Fruit fly (Drosophila melanogaster) whole organism, prepupa: ENCODE data around the gene Serinc.

Experiments
- CG31627 ChIP-seq: fragments of 200-800 bp; sonication (Bioruptor generic); optimal IDR thresholded peaks from 3 replicates; lab custom pipeline; 2016; ENCODE audit warnings: missing biosample characterization, missing genetic modification characterization
- CG6854 ChIP-seq: fragments of 200-800 bp; sonication (Bioruptor generic); optimal IDR thresholded peaks from 2 replicates; lab custom pipeline; 2017; ENCODE audit warnings: missing biosample characterization, mild to moderate bottlenecking, missing genetic modification characterization
- Eip78C ChIP-seq: fragments of 200-800 bp; sonication (Bioruptor generic); peaks from one replicate; lab custom pipeline; 2016; ENCODE audit warnings: missing biosample characterization, missing genetic modification characterization
- Hr4 ChIP-seq: fragments of 200-800 bp; sonication (Bioruptor generic); optimal IDR thresholded peaks from 3 replicates; lab custom pipeline; 2016; ENCODE audit warnings: missing biosample characterization, missing genetic modification characterization
- Lpt ChIP-seq: fragments of 200-800 bp; sonication (Bioruptor generic); optimal IDR thresholded peaks from 3 replicates; lab custom pipeline; 2016; ENCODE audit warnings: missing biosample characterization, missing genetic modification characterization
- achi ChIP-seq: fragments of 200-800 bp; sonication (Bioruptor generic); optimal IDR thresholded peaks from 3 replicates; lab custom pipeline; 2016; ENCODE audit warnings: missing biosample characterization, missing genetic modification characterization
- fd85E ChIP-seq: fragments of 200-800 bp; sonication (Bioruptor generic); optimal IDR thresholded peaks from 3 replicates; lab custom pipeline; 2016; ENCODE audit warnings: missing biosample characterization, missing genetic modification characterization

DNA sequence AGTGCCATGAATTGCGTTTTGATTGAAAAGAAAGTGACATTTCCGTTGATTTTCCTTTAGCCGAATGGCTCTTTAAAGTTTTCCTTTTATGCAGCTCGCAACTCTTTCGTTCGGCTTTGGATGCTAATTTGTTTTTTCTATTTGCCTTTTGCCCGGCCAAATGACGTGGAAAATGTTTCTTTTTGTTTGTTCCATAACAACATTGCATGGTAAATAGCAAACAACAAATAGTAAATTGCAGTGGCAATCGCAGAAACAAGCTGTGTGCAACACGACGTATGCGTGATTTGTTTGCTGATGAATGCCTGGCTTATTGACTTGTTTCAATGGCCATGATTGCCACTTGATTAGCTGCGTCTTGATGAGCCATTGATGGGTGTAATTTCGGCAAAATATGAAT, 16.9 kb downstream of the Serinc start:
- no peak for TF ChIP-seq Hr4 (GFP tag; lab: Kevin White, UChicago)
- no peak for TF ChIP-seq Lpt (GFP tag; lab: Kevin White, UChicago)
- TF ChIP-seq fd85E (GFP tag; lab: Kevin White, UChicago), result no peak
- no peak for TF ChIP-seq CG31627 (GFP tag; lab: Kevin White, UChicago)
- no peak for TF ChIP-seq Eip78C (GFP tag; lab: Kevin White, UChicago)
- TF ChIP-seq achi (GFP tag; lab: Kevin White, UChicago), result no peak
- TF ChIP-seq CG6854 (GFP tag; lab: Kevin White, UChicago), result no peak
